Worm (Caenorhabditis elegans): ENCODE data around the gene F29A7.8.

Gene F29A7.8

DNA sequence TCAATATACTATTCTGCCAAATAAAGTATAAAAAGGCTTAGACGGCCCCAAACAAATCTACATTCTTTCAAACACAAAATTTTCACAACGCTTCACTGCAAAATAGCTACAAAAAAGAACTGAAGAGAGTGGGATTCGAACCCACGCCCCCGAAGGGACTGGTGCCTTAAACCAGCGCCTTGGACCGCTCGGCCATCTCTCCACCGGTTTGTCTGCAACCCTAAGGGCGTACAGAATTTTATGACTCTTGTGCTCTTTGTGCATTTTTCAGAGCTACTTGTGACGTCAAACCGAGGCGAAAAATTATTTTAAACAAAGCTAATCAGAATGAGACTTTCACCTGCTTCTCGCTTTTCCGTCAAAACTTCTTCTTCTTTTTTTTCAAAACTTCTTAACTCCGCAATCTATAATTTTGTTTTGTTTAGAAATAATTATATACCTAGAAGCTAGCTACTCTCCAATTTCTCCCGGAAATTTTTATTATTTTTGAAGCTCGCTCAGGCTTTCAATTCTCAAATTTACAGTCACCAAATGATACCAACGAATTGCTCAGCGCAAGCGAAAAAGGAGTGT lies 21.6 kb downstream of the F29A7.8 start, which contains the start of gene T05A8.8 (continued):
- TF ChIP-seq madf-9 (GFP tag; conservative IDR thresholded peaks at IDR 0.05) (0 out of 2 replicates have a peak, but pooled peaks have one; percentile 15), zip-2 (tag; optimal IDR thresholded peaks at IDR 0.05) (no peak), daf-16 (GFP tag; optimal IDR thresholded peaks at IDR 0.05) (no peak), daf-16 (tag; optimal IDR thresholded peaks at IDR 0.05) (no peak), dve-1 (tag; optimal IDR thresholded peaks at IDR 0.05; ENCODE audit: insufficient read depth) (no peak), nhr-42 (GFP tag; IDR thresholded peaks at IDR 0.05) (no peak), nhr-41 (GFP tag; IDR thresholded peaks at IDR 0.05) (no peak)

DNA sequence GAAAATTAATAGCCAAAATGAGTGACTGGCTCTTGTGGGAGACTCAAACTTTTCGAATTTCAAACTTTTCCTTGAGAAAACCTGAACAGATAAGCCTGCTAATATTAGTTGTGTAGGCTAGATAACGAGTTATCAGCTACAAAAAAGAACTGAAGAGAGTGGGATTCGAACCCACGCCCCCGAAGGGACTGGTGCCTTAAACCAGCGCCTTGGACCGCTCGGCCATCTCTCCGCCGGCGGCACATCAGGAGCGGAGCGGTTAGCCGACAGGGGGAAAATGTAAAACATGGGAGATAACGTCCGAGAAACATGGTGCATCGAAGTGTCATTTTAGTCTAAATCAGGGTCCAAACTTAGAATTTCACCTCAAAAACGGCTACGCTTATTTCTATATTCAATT lies 22.2 kb downstream of the F29A7.8 start:
- no peak for TF ChIP-seq mep-1 (tag; optimal IDR thresholded peaks at IDR 0.05)
- TF ChIP-seq ceh-32 (tag; optimal IDR thresholded peaks at IDR 0.05; ENCODE audit: poor library complexity), result no peak
- TF ChIP-seq unc-130 (GFP tag; optimal IDR thresholded peaks at IDR 0.05), result no peak
- TF ChIP-seq spr-1 (tag; optimal IDR thresholded peaks at IDR 0.05), result peak; percentile 6
- TF ChIP-seq nhr-102 (tag; optimal IDR thresholded peaks at IDR 0.05), result no peak
- no peak for TF ChIP-seq ceh-62 (tag; optimal IDR thresholded peaks at IDR 0.05)
- no peak for TF ChIP-seq duxl-1 (tag; optimal IDR thresholded peaks at IDR 0.05; ENCODE audit: poor library complexity)
- TF ChIP-seq F26F4.8 (GFP tag; conservative IDR thresholded peaks at IDR 0.05), result peak; percentile 64; the same call in 1 of the 2 replicates
- no peak for TF ChIP-seq madf-9 (GFP tag; conservative IDR thresholded peaks at IDR 0.05)
- peak; percentile 43 for TF ChIP-seq mes-2 (tag; optimal IDR thresholded peaks at IDR 0.05; ENCODE audit: poor library complexity, severe bottlenecking)
- peak; percentile 80 for TF ChIP-seq aha-1 (tag)
- TF ChIP-seq madf-5 (GFP tag; IDR thresholded peaks at IDR 0.05), result no peak
- peak; percentile 44; the same call in 1 of the 2 replicates for TF ChIP-seq dmd-9 (GFP tag; IDR thresholded peaks at IDR 0.05)
- no peak for TF ChIP-seq zip-11 (GFP tag; IDR thresholded peaks at IDR 0.05)
- 0 out of 2 replicates have a peak, but pooled peaks have one; percentile 42 for TF ChIP-seq dmd-8 (GFP tag; IDR thresholded peaks at IDR 0.05)
- TF ChIP-seq php-3 (GFP tag; IDR thresholded peaks at IDR 0.05), result no peak
- TF ChIP-seq zip-2 (tag; optimal IDR thresholded peaks at IDR 0.05), result no peak
- TF ChIP-seq skn-1 (tag; optimal IDR thresholded peaks at IDR 0.05), result no peak
- no peak for TF ChIP-seq nhr-10 (tag; optimal IDR thresholded peaks at IDR 0.05)
- TF ChIP-seq snpc-1.2 (GFP tag; IDR thresholded peaks at IDR 0.05), result peak; percentile 65
- TF ChIP-seq F44E2.7 (GFP tag; IDR thresholded peaks at IDR 0.05), result 0 out of 2 replicates have a peak, but pooled peaks have one; percentile 71
- TF ChIP-seq nhr-41 (GFP tag; IDR thresholded peaks at IDR 0.05), result 0 out of 2 replicates have a peak, but pooled peaks have one; percentile 31
- 0 out of 2 replicates have a peak, but pooled peaks have one; percentile 61 for TF ChIP-seq Y105C5A.15 (GFP tag; IDR thresholded peaks at IDR 0.05)
- TF ChIP-seq R02D3.7 (tag; optimal IDR thresholded peaks at IDR 0.05), result no peak
- 0 out of 2 replicates have a peak, but pooled peaks have one; percentile 19 for TF ChIP-seq D1046.2 (GFP tag; IDR thresholded peaks at IDR 0.05)
- TF ChIP-seq T20F7.1 (GFP tag; optimal IDR thresholded peaks at IDR 0.05), result no peak
- no peak for TF ChIP-seq nhr-11 (tag; optimal IDR thresholded peaks at IDR 0.05)
- TF ChIP-seq lin-38 (GFP tag; IDR thresholded peaks at IDR 0.05), result peak; percentile 63
- TF ChIP-seq ztf-7 (tag; optimal IDR thresholded peaks at IDR 0.05), result no peak
- no peak for TF ChIP-seq jun-1 (tag; optimal IDR thresholded peaks at IDR 0.05)
- TF ChIP-seq hmg-1.1 (GFP tag; IDR thresholded peaks at IDR 0.05), result no peak
- TF ChIP-seq pha-4 (GFP tag; IDR thresholded peaks at IDR 0.05), result no peak
- no peak for TF ChIP-seq pha-4 (tag; optimal IDR thresholded peaks at IDR 0.05)
- 0 out of 2 replicates have a peak, but pooled peaks have one; percentile 44 for TF ChIP-seq tra-1 (GFP tag; IDR thresholded peaks at IDR 0.05)
- peak; percentile 67; the same call in 1 of the 2 replicates for TF ChIP-seq lim-7 (GFP tag; IDR thresholded peaks at IDR 0.05)
- TF ChIP-seq hlh-11 (tag; optimal IDR thresholded peaks at IDR 0.05), result no peak
- no peak for TF ChIP-seq T26A8.4 (GFP tag; IDR thresholded peaks at IDR 0.05)
- TF ChIP-seq mdt-29 (GFP tag; IDR thresholded peaks at IDR 0.05), result peak; percentile 52; the same call in 1 of the 2 replicates
- peak; percentile 29; the same call in 1 of the 2 replicates for TF ChIP-seq dmd-6 (GFP tag; IDR thresholded peaks at IDR 0.05)
- TF ChIP-seq unc-39 (tag; optimal IDR thresholded peaks at IDR 0.05), result no peak
- no peak for TF ChIP-seq F37D6.2 (tag; optimal IDR thresholded peaks at IDR 0.05)
- TF ChIP-seq dve-1 (tag; optimal IDR thresholded peaks at IDR 0.05; ENCODE audit: insufficient read depth), result no peak
- TF ChIP-seq F49E8.2 (tag; optimal IDR thresholded peaks at IDR 0.05; ENCODE audit: borderline replicate concordance), result no peak
- peak; percentile 11; the same call in 1 of the 2 replicates for TF ChIP-seq ceh-20 (GFP tag; IDR thresholded peaks at IDR 0.05)
- peak; percentile 45; the same call in 1 of the 2 replicates for TF ChIP-seq vab-7 (GFP tag; IDR thresholded peaks at IDR 0.05)
